Worm (Caenorhabditis elegans) whole organism, midembryonic: Measurements from ENCODE around the gene lipl-2.

Source experiments
- T22C8.4 ChIP-seq: fragments of 200-800 bp; sonication (Bioruptor generic); IDR thresholded peaks from 2 replicates; pipeline ENCODE4 v1.3.6; 2022; ENCODE audit warnings: missing genetic modification characterization, missing compliant biosample characterization
- cog-1 ChIP-seq: sonication (generic microtip); optimal IDR thresholded peaks from 2 replicates; lab custom pipeline; 2016; ENCODE audit warnings: missing genetic modification characterization, missing compliant biosample characterization
- flt-1 ChIP-seq: fragments of 200-800 bp; sonication (Bioruptor generic); IDR thresholded peaks from 2 replicates; pipeline ENCODE4 v1.3.6; 2022; ENCODE audit warnings: missing genetic modification characterization, missing compliant biosample characterization
- klf-2 ChIP-seq: fragments of 200-800 bp; sonication (Bioruptor generic); conservative IDR thresholded peaks from 2 replicates; pipeline ENCODE4 v1.3.6; 2022; ENCODE audit warnings: missing genetic modification reagents, missing genetic modification characterization, missing compliant biosample characterization
- ref-1 ChIP-seq: fragments of 200-800 bp; sonication (Bioruptor generic); conservative IDR thresholded peaks from 2 replicates; pipeline ENCODE4 v1.3.6; 2022; ENCODE audit warnings: missing genetic modification reagents, missing genetic modification characterization, missing compliant biosample characterization
- tab-1 ChIP-seq: fragments of 200-800 bp; sonication (Bioruptor generic); IDR thresholded peaks from 2 replicates; pipeline ENCODE4 v1.3.6; 2022; ENCODE audit warnings: missing genetic modification characterization, missing compliant biosample characterization
- ztf-23 ChIP-seq: fragments of 200-800 bp; sonication (Bioruptor generic); IDR thresholded peaks from 2 replicates; pipeline ENCODE4 v1.3.6; 2022; ENCODE audit warnings: missing genetic modification reagents, missing genetic modification characterization, missing compliant biosample characterization
- ztf-29 ChIP-seq: fragments of 200-800 bp; sonication (Bioruptor generic); IDR thresholded peaks from 2 replicates; pipeline ENCODE4 v1.3.6; 2022; ENCODE audit warnings: missing genetic modification reagents, missing genetic modification characterization, missing compliant biosample characterization

- TF ChIP-seq flt-1 (GFP tag; lab: Robert Waterston, UW) (no peak), ref-1 (GFP tag; lab: Robert Waterston, UW) (no peak), cog-1 (no peak), klf-2 (GFP tag; lab: Robert Waterston, UW) (no peak), T22C8.4 (GFP tag; lab: Robert Waterston, UW) (no peak), tab-1 (no peak), ztf-23 (GFP tag; lab: Robert Waterston, UW) (no peak), ztf-29 (no peak)
These were observed 50.0 kb downstream of the lipl-2 start, which contains the start of gene sru-36 for ce11 chrV:9841376-9841775.
